Worm (Caenorhabditis elegans) whole organism, L1 larva: ENCODE data around the gene srm-6.

Source experiments
- ceh-88 ChIP-seq: fragments of 200-800 bp; sonication (Bioruptor generic); IDR thresholded peaks from 2 replicates; pipeline ENCODE4 v1.3.6; 2022; ENCODE audit warnings: missing genetic modification characterization, missing compliant biosample characterization
- dpl-1 ChIP-seq, 3 experiments: fragments of 150-350 bp in 2 of 3; sonication (generic microtip) in 1 of 3; optimal IDR thresholded peaks; 2 replicates each; lab custom pipeline; 2014 to 2017; ENCODE audit warnings: missing biosample characterization in 3 of 3, missing genetic modification characterization in 3 of 3, missing genetic modification reagents in 3 of 3
- lin-39 ChIP-seq: fragments of 150-350 bp; optimal IDR thresholded peaks from 2 replicates; lab custom pipeline; 2014; ENCODE audit warnings: missing biosample characterization, missing genetic modification reagents, missing genetic modification characterization
- nhr-19 ChIP-seq: fragments of 200-800 bp; sonication (Bioruptor generic); conservative IDR thresholded peaks from 2 replicates; pipeline ENCODE4 v1.3.6; 2022; ENCODE audit warnings: missing genetic modification characterization, missing compliant biosample characterization
- nhr-20 ChIP-seq: sonication (generic microtip); optimal IDR thresholded peaks from 2 replicates; lab custom pipeline; 2016; ENCODE audit warnings: mild to moderate bottlenecking, missing genetic modification characterization, missing compliant biosample characterization
- nhr-28 ChIP-seq: fragments of 150-350 bp; optimal IDR thresholded peaks from 2 replicates; lab custom pipeline; 2014; ENCODE audit warnings: missing biosample characterization, missing genetic modification characterization
- nhr-76 ChIP-seq: sonication (generic microtip); optimal IDR thresholded peaks from 2 replicates; lab custom pipeline; 2017; ENCODE audit warnings: missing biosample characterization, missing genetic modification characterization
- pqm-1 ChIP-seq: sonication (generic microtip); optimal IDR thresholded peaks from 3 replicates; lab custom pipeline; 2017; ENCODE audit warnings: missing biosample characterization, missing genetic modification characterization
- snpc-4 ChIP-seq: fragments of 150-350 bp; optimal IDR thresholded peaks from 2 replicates; lab custom pipeline; 2014; ENCODE audit warnings: missing biosample characterization, missing genetic modification characterization
- tbx-2 ChIP-seq: sonication (generic microtip); optimal IDR thresholded peaks from 2 replicates; lab custom pipeline; 2016; ENCODE audit warnings: missing genetic modification characterization, missing compliant biosample characterization

- TF ChIP-seq tbx-2 (tag; lab: Kevin White, UChicago) (no peak), nhr-28 (tag; lab: Kevin White, UChicago) (no peak), pqm-1 (tag; lab: Kevin White, UChicago) (no peak), snpc-4 (tag; lab: Kevin White, UChicago) (no peak), ceh-88 (GFP tag; lab: Robert Waterston, UW) (no peak), lin-39 (tag; lab: Kevin White, UChicago) (no peak), nhr-76 (tag; lab: Kevin White, UChicago) (no peak), nhr-20 (tag; lab: Kevin White, UChicago) (no peak), dpl-1 (GFP tag; optimal IDR thresholded peaks at IDR 0.05; lab: Kevin White, UChicago) (no peak), nhr-19 (no peak)
These were observed 24.1 kb upstream of the srm-6 start, which contains the start of gene F14D7.8 for ce11 chrV:14312695-14313094.
